Fruit fly (Drosophila melanogaster) whole organism, embryonic: ENCODE measurements around the gene CG13631.

Source experiments
- CG10321 ChIP-seq: fragments of 200-800 bp; sonication (Bioruptor generic); IDR thresholded peaks from 2 replicates; pipeline ENCODE4 v1.3.6; 2022; ENCODE audit warnings: missing biosample characterization, missing genetic modification characterization
- CG10979 ChIP-seq: fragments of 200-800 bp; sonication (Bioruptor generic); optimal IDR thresholded peaks from 2 replicates; lab custom pipeline; 2018; ENCODE audit warnings: missing biosample characterization, mild to moderate bottlenecking, missing genetic modification characterization, moderate library complexity
- CG11560 ChIP-seq: fragments of 200-800 bp; sonication (Bioruptor generic); IDR thresholded peaks from 3 replicates; pipeline ENCODE4 v1.3.6; 2022; ENCODE audit warnings: missing biosample characterization, missing genetic modification characterization
- CG14710 ChIP-seq: fragments of 200-800 bp; sonication (Bioruptor generic); optimal IDR thresholded peaks from 3 replicates; lab custom pipeline; 2019; ENCODE audit warnings: missing biosample characterization, mild to moderate bottlenecking, missing genetic modification characterization, moderate library complexity
- CG15601 ChIP-seq: fragments of 200-800 bp; sonication (Bioruptor generic); optimal IDR thresholded peaks from 3 replicates; lab custom pipeline; 2019; ENCODE audit warnings: missing biosample characterization, mild to moderate bottlenecking, missing genetic modification characterization, moderate library complexity
- CG1603 ChIP-seq: fragments of 200-800 bp; sonication (Bioruptor generic); optimal IDR thresholded peaks from 2 replicates; lab custom pipeline; 2019; ENCODE audit warnings: missing biosample characterization, mild to moderate bottlenecking, missing genetic modification characterization, moderate library complexity
- CG17385 ChIP-seq: fragments of 200-800 bp; sonication (Bioruptor generic); optimal IDR thresholded peaks from 3 replicates; lab custom pipeline; 2018; ENCODE audit warnings: missing biosample characterization, mild to moderate bottlenecking, missing genetic modification characterization
- CG18262 ChIP-seq: fragments of 200-800 bp; optimal IDR thresholded peaks from 3 replicates; lab custom pipeline; 2019; ENCODE audit warnings: missing biosample characterization, mild to moderate bottlenecking, missing genetic modification characterization, moderate library complexity
- CG2678 ChIP-seq: fragments of 200-800 bp; sonication (Bioruptor generic); optimal IDR thresholded peaks from 3 replicates; lab custom pipeline; 2019; ENCODE audit warnings: missing biosample characterization, mild to moderate bottlenecking, missing genetic modification characterization, moderate library complexity
- CG2712 ChIP-seq: fragments of 200-800 bp; optimal IDR thresholded peaks from 3 replicates; lab custom pipeline; 2019; ENCODE audit warnings: missing biosample characterization, mild to moderate bottlenecking, missing genetic modification characterization, moderate library complexity
- CG33557 ChIP-seq: fragments of 200-800 bp; sonication (Bioruptor generic); optimal IDR thresholded peaks from 2 replicates; lab custom pipeline; 2019; ENCODE audit warnings: missing biosample characterization, mild to moderate bottlenecking, missing genetic modification characterization, moderate library complexity
- CG3838 ChIP-seq: fragments of 200-800 bp; sonication (Bioruptor generic); optimal IDR thresholded peaks from 3 replicates; lab custom pipeline; 2016; ENCODE audit warnings: missing biosample characterization, missing genetic modification characterization
- CG3995 ChIP-seq: fragments of 200-800 bp; sonication (Bioruptor generic); optimal IDR thresholded peaks from 3 replicates; lab custom pipeline; 2016; ENCODE audit warnings: missing biosample characterization, missing genetic modification characterization
- CG6254 ChIP-seq: fragments of 200-800 bp; sonication (Bioruptor generic); optimal IDR thresholded peaks from 3 replicates; lab custom pipeline; 2017; ENCODE audit warnings: mild to moderate bottlenecking, missing biosample characterization, missing genetic modification reagents, missing genetic modification characterization
- CG7745 ChIP-seq: fragments of 200-800 bp; sonication (Bioruptor generic); optimal IDR thresholded peaks from 2 replicates; lab custom pipeline; 2018; ENCODE audit warnings: missing biosample characterization, mild to moderate bottlenecking, missing genetic modification characterization, moderate library complexity
- CG8290 ChIP-seq, 3 experiments: fragments of 200-800 bp; sonication (Bioruptor generic); optimal IDR thresholded peaks; 2 replicates each; lab custom pipeline; 2016 to 2019; ENCODE audit warnings: missing biosample characterization in 3 of 3, missing genetic modification characterization in 3 of 3, mild to moderate bottlenecking in 2 of 3, moderate library complexity in 1 of 3
- CG8388 ChIP-seq: fragments of 200-800 bp; sonication (Bioruptor generic); optimal IDR thresholded peaks from 2 replicates; lab custom pipeline; 2019; ENCODE audit warnings: missing biosample characterization, mild to moderate bottlenecking, missing genetic modification characterization, moderate library complexity
- Deaf1 ChIP-seq: fragments of 200-800 bp; optimal IDR thresholded peaks from 3 replicates; lab custom pipeline; 2019; ENCODE audit warnings: missing biosample characterization, mild to moderate bottlenecking, missing genetic modification characterization, moderate library complexity
- Eip74EF ChIP-seq, 2 experiments: fragments of 200-800 bp in 1 of 2; fragments of >200 bp in 1 of 2; sonication (Bioruptor generic) in 1 of 2; optimal IDR thresholded peaks; 2 replicates each; lab custom pipeline; 2017 to 2019; ENCODE audit warnings: missing biosample characterization in 2 of 2, missing genetic modification characterization in 2 of 2, mild to moderate bottlenecking in 1 of 2, moderate library complexity in 1 of 2
- HLH54F ChIP-seq: fragments of 200-800 bp; sonication (Bioruptor generic); optimal IDR thresholded peaks from 3 replicates; lab custom pipeline; 2016; ENCODE audit warnings: missing biosample characterization, missing genetic modification characterization
- HLHmδ ChIP-seq: fragments of 200-800 bp; sonication (Bioruptor generic); optimal IDR thresholded peaks from 2 replicates; lab custom pipeline; 2018; ENCODE audit warnings: missing biosample characterization, mild to moderate bottlenecking, missing genetic modification characterization, moderate library complexity
- Hey ChIP-seq: fragments of 200-800 bp; sonication (Bioruptor generic); optimal IDR thresholded peaks from 3 replicates; lab custom pipeline; 2018; ENCODE audit warnings: missing biosample characterization, mild to moderate bottlenecking, missing genetic modification characterization
- Neu2 ChIP-seq: fragments of 200-800 bp; sonication (Bioruptor generic); optimal IDR thresholded peaks from 3 replicates; lab custom pipeline; 2016; ENCODE audit warnings: missing biosample characterization, missing genetic modification characterization, borderline replicate concordance
- Nf-YB ChIP-seq: fragments of 200-800 bp; sonication (Bioruptor generic); optimal IDR thresholded peaks from 3 replicates; lab custom pipeline; 2019; ENCODE audit warnings: missing biosample characterization, mild to moderate bottlenecking, missing genetic modification characterization, moderate library complexity
- Oli ChIP-seq: fragments of 200-800 bp; sonication (Bioruptor generic); optimal IDR thresholded peaks from 2 replicates; lab custom pipeline; 2018; ENCODE audit warnings: missing biosample characterization, mild to moderate bottlenecking, missing genetic modification characterization, moderate library complexity
- Poxn ChIP-seq: fragments of 200-800 bp; sonication (Bioruptor generic); IDR thresholded peaks from 2 replicates; pipeline ENCODE4 v1.3.6; 2022; ENCODE audit warnings: missing biosample characterization, missing genetic modification characterization
- Spps ChIP-seq: fragments of 200-800 bp; sonication (Bioruptor generic); optimal IDR thresholded peaks from 2 replicates; lab custom pipeline; 2018; ENCODE audit warnings: missing biosample characterization, mild to moderate bottlenecking, missing genetic modification characterization
- ac ChIP-seq: fragments of 200-800 bp; sonication (Bioruptor generic); optimal IDR thresholded peaks from 3 replicates; lab custom pipeline; 2017; ENCODE audit warnings: missing biosample characterization, mild to moderate bottlenecking, missing genetic modification characterization
- bsh ChIP-seq, 2 experiments: fragments of 200-800 bp; sonication (Bioruptor generic); optimal IDR thresholded peaks; 2 replicates each; lab custom pipeline; 2017 to 2018; ENCODE audit warnings: mild to moderate bottlenecking in 2 of 2, missing biosample characterization in 2 of 2, missing genetic modification characterization in 2 of 2, moderate library complexity in 1 of 2
- cg ChIP-seq: fragments of 200-800 bp; sonication (Bioruptor generic); optimal IDR thresholded peaks from 3 replicates; lab custom pipeline; 2019; ENCODE audit warnings: missing biosample characterization, mild to moderate bottlenecking, missing genetic modification characterization, moderate library complexity
- dmrt11E ChIP-seq: fragments of 200-800 bp; sonication (Bioruptor generic); optimal IDR thresholded peaks from 3 replicates; lab custom pipeline; 2018; ENCODE audit warnings: missing biosample characterization, mild to moderate bottlenecking, missing genetic modification characterization, moderate library complexity
- exex ChIP-seq: fragments of 200-800 bp; sonication (Bioruptor generic); optimal IDR thresholded peaks from 4 replicates; lab custom pipeline; 2018; ENCODE audit warnings: missing biosample characterization, mild to moderate bottlenecking, missing genetic modification characterization, moderate library complexity
- gt ChIP-seq: fragments of 200-800 bp; sonication (Bioruptor generic); IDR thresholded peaks from 2 replicates; pipeline ENCODE4 v1.3.6; 2022; ENCODE audit warnings: missing biosample characterization, missing genetic modification characterization
- jigr1 ChIP-seq: fragments of 200-800 bp; sonication (Bioruptor generic); IDR thresholded peaks from 3 replicates; pipeline ENCODE4 v1.3.6; 2022; ENCODE audit warnings: missing biosample characterization, missing genetic modification characterization
- kni ChIP-seq: fragments of 200-800 bp; sonication (Bioruptor generic); optimal IDR thresholded peaks from 3 replicates; lab custom pipeline; 2017; ENCODE audit warnings: mild to moderate bottlenecking, missing biosample characterization, missing genetic modification reagents, missing genetic modification characterization
- knrl ChIP-seq: fragments of 200-800 bp; sonication (Bioruptor generic); IDR thresholded peaks from 3 replicates; pipeline ENCODE4 v1.3.6; 2022; ENCODE audit warnings: missing biosample characterization, missing genetic modification characterization; ENCODE audit not compliant: partially characterized antibody
- lab ChIP-seq: fragments of 200-800 bp; sonication (Bioruptor generic); optimal IDR thresholded peaks from 3 replicates; lab custom pipeline; 2017; ENCODE audit warnings: missing biosample characterization, missing genetic modification characterization, mild to moderate bottlenecking, moderate library complexity, missing genetic modification reagents
- lola ChIP-seq, 3 experiments: fragments of >200 bp in 2 of 3; fragments of 200-800 bp in 1 of 3; sonication (Bioruptor generic) in 1 of 3; optimal IDR thresholded peaks; 2 replicates each; lab custom pipeline; 2017 to 2019; ENCODE audit warnings: missing biosample characterization in 3 of 3, missing genetic modification characterization in 3 of 3, mild to moderate bottlenecking in 1 of 3, moderate library complexity in 1 of 3
- nerfin-1 ChIP-seq: fragments of 200-800 bp; sonication (Bioruptor generic); optimal IDR thresholded peaks from 3 replicates; lab custom pipeline; 2019; ENCODE audit warnings: missing biosample characterization, mild to moderate bottlenecking, missing genetic modification characterization, moderate library complexity
- nmo ChIP-seq: fragments of 200-800 bp; sonication (Bioruptor generic); optimal IDR thresholded peaks from 2 replicates; lab custom pipeline; 2018; ENCODE audit warnings: missing biosample characterization, mild to moderate bottlenecking, missing genetic modification characterization, moderate library complexity
- onecut ChIP-seq: fragments of 200-800 bp; sonication (Bioruptor generic); IDR thresholded peaks from 2 replicates; pipeline ENCODE4 v1.3.6; 2022; ENCODE audit warnings: missing biosample characterization, missing genetic modification characterization
- psq ChIP-seq: fragments of 200-800 bp; sonication (Bioruptor generic); optimal IDR thresholded peaks from 2 replicates; lab custom pipeline; 2017; ENCODE audit warnings: missing biosample characterization, missing genetic modification characterization
- sc ChIP-seq, 3 experiments: fragments of >200 bp in 2 of 3; fragments of 200-800 bp in 1 of 3; sonication (Bioruptor generic) in 1 of 3; optimal IDR thresholded peaks; 2 replicates in 2 of 3; 3 replicates in 1 of 3; lab custom pipeline; 2017; ENCODE audit warnings: mild to moderate bottlenecking in 1 of 3, missing biosample characterization in 1 of 3, missing genetic modification characterization in 1 of 3, missing genetic modification reagents in 1 of 3
- ssp ChIP-seq: fragments of 200-800 bp; sonication (Bioruptor generic); IDR thresholded peaks from 2 replicates; pipeline ENCODE4 v1.3.6; 2022; ENCODE audit warnings: missing biosample characterization, missing genetic modification characterization
- trem ChIP-seq: fragments of 200-800 bp; optimal IDR thresholded peaks from 3 replicates; lab custom pipeline; 2019; ENCODE audit warnings: missing biosample characterization, mild to moderate bottlenecking, missing genetic modification characterization, moderate library complexity
- tup ChIP-seq: fragments of 200-800 bp; sonication (Bioruptor generic); optimal IDR thresholded peaks from 2 replicates; lab custom pipeline; 2016; ENCODE audit warnings: missing biosample characterization, mild to moderate bottlenecking, missing genetic modification characterization, moderate library complexity

Gene CG13631

DNA sequence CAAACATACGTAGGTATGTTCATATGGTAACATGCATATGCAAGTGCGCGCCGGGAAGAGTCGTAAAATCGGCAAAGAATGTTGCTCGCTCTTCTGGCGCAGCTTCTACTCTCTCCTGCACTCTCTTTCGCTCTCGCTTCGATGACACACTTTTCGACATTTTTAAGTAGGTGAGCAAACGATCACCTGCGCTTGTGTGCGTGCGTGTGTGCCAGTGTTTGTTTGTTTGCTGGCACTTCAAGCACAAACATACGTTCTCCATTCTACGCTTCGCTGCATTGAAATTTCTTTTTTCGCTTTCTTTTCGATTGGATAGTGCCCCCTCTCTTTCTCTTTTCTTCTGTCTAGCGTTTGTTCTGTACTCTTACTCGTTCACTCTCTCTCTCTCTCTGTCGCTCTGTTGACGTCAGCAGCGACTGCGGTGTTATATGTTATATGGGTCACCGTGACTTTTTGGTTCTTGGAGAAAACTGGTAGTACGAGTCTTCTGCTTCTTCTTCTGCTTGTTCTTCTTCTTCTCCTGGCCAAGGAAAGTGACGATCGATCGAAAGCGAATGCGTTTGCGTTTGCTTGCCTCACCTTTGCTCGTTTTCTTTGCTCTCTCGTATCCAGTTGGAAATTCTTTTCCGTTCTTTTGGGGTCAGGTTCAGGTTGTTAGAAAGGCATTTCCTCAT, 1.3 kb upstream of the CG13631 start (continued):
- TF ChIP-seq lola (GFP tag; optimal IDR thresholded peaks at IDR 0.05; lab: Kevin White, UChicago) (peak in 1 of 3 experiments; percentile 64), CG17385 (GFP tag; lab: Kevin White, UChicago) (peak; percentile 85), knrl (no peak), gt (GFP tag; lab: Robert Waterston, UW) (no peak), CG2678 (no peak), CG14710 (peak; percentile 36), CG6254 (GFP tag; lab: Kevin White, UChicago) (peak; percentile 47), Deaf1 (tag; lab: Kevin White, UChicago) (no peak), nerfin-1 (peak; percentile 17), CG3838 (GFP tag; lab: Kevin White, UChicago) (peak; percentile 51), CG10321 (GFP tag; lab: Robert Waterston, UW) (no peak), CG18262 (peak; percentile 23), nmo (GFP tag; lab: Kevin White, UChicago) (peak; percentile 3), lab (GFP tag; lab: Kevin White, UChicago) (no peak), jigr1 (no peak), cg (peak; percentile 71), Poxn (GFP tag; lab: Robert Waterston, UW) (no peak), HLH54F (GFP tag; lab: Kevin White, UChicago) (no peak), trem (tag; lab: Kevin White, UChicago) (peak; percentile 27), Eip74EF (GFP tag; optimal IDR thresholded peaks at IDR 0.05; lab: Kevin White, UChicago) (no peak), CG3995 (peak; percentile 65), ac (no peak), bsh (GFP tag; optimal IDR thresholded peaks at IDR 0.05; lab: Kevin White, UChicago) (peak in 1 of 2 experiments; percentile 59), kni (GFP tag; lab: Kevin White, UChicago) (peak; percentile 59), Nf-YB (GFP tag; lab: Kevin White, UChicago) (peak; percentile 58), ssp (no peak), CG7745 (tag; lab: Kevin White, UChicago) (peak; percentile 37), psq (GFP tag; lab: Kevin White, UChicago) (no peak), Neu2 (GFP tag; lab: Kevin White, UChicago) (no peak), CG15601 (tag; lab: Kevin White, UChicago) (peak; percentile 11), CG33557 (GFP tag; lab: Kevin White, UChicago) (peak; percentile 96), Spps (peak; percentile 55), tup (GFP tag; lab: Kevin White, UChicago) (no peak), CG10979 (tag; lab: Kevin White, UChicago) (peak; percentile 2), onecut (peak; percentile 55), CG1603 (tag; lab: Kevin White, UChicago) (peak; percentile 10), CG8388 (GFP tag; lab: Kevin White, UChicago) (peak; percentile 21), CG8290 (GFP tag; optimal IDR thresholded peaks at IDR 0.05; lab: Kevin White, UChicago) (no peak), CG8290 (tag; optimal IDR thresholded peaks at IDR 0.05; lab: Kevin White, UChicago) (peak in 1 of 2 experiments; percentile 35), sc (optimal IDR thresholded peaks at IDR 0.05; lab: Kevin White, UChicago) (no peak), sc (GFP tag; optimal IDR thresholded peaks at IDR 0.05; lab: Kevin White, UChicago) (peak; percentile 31), HLHmδ (GFP tag; lab: Kevin White, UChicago) (peak; percentile 83), exex (tag; lab: Kevin White, UChicago) (no peak), dmrt11E (peak; percentile 26), Hey (tag; lab: Kevin White, UChicago) (no peak), CG2712 (tag; lab: Kevin White, UChicago) (peak; percentile 52), Oli (tag; lab: Kevin White, UChicago) (peak; percentile 8), CG11560 (tag; lab: Robert Waterston, UW) (no peak)
